Worm (Caenorhabditis elegans) whole organism, L4 larva: ENCODE data around the gene K02E10.6.

ENCODE experiments used
- F49E8.2 ChIP-seq: sonication (generic microtip); optimal IDR thresholded peaks from 2 replicates; lab custom pipeline; 2016; ENCODE audit warnings: missing compliant biosample characterization, mild to moderate bottlenecking, missing genetic modification characterization, borderline replicate concordance
- R02D3.7 ChIP-seq: fragments of 150-350 bp; sonication (generic microtip); optimal IDR thresholded peaks from 3 replicates; lab custom pipeline; 2014; ENCODE audit warnings: missing biosample characterization, missing genetic modification characterization
- Y5F2A.4 ChIP-seq: fragments of 200-800 bp; sonication (Bioruptor generic); optimal IDR thresholded peaks from 2 replicates; lab custom pipeline; 2018; ENCODE audit warnings: mild to moderate bottlenecking, missing genetic modification characterization, missing compliant biosample characterization
- Y75B8A.6 ChIP-seq: fragments of 200-800 bp; sonication (Bioruptor generic); IDR thresholded peaks from 2 replicates; pipeline ENCODE4 v1.3.6; 2022; ENCODE audit warnings: missing genetic modification reagents, missing genetic modification characterization, missing compliant biosample characterization
- aha-1 ChIP-seq: fragments of 150-350 bp; peaks from one replicate; lab custom pipeline; 2014; ENCODE audit warnings: missing biosample characterization, missing genetic modification characterization
- ceh-32 ChIP-seq: sonication (generic microtip); optimal IDR thresholded peaks from 2 replicates; lab custom pipeline; 2016; ENCODE audit warnings: mild to moderate bottlenecking, missing genetic modification characterization, missing compliant biosample characterization; ENCODE audit not compliant: poor library complexity
- ceh-82 ChIP-seq: sonication (generic microtip); optimal IDR thresholded peaks from 2 replicates; lab custom pipeline; 2017; ENCODE audit warnings: missing biosample characterization, missing genetic modification characterization
- ces-1 ChIP-seq: fragments of 150-350 bp; sonication (generic microtip); optimal IDR thresholded peaks from 4 replicates; lab custom pipeline; 2014; ENCODE audit warnings: missing biosample characterization, missing genetic modification reagents, missing genetic modification characterization
- ctbp-1 ChIP-seq: fragments of 200-800 bp; sonication (Bioruptor generic); IDR thresholded peaks from 2 replicates; pipeline ENCODE4 v1.3.6; 2022; ENCODE audit warnings: missing genetic modification reagents, missing genetic modification characterization, missing compliant biosample characterization
- daf-16 ChIP-seq, 3 experiments: sonication (generic microtip); optimal IDR thresholded peaks; 2 replicates each; lab custom pipeline; 2016 to 2017; ENCODE audit warnings: missing genetic modification characterization in 3 of 3, missing genetic modification reagents in 3 of 3, mild to moderate bottlenecking in 2 of 3, missing compliant biosample characterization in 2 of 3, missing biosample characterization in 1 of 3, moderate library complexity in 1 of 3
- dmd-6 ChIP-seq: fragments of 200-800 bp; sonication (Bioruptor generic); IDR thresholded peaks from 2 replicates; pipeline ENCODE4 v1.3.6; 2022; ENCODE audit warnings: missing genetic modification reagents, missing genetic modification characterization, missing compliant biosample characterization
- dmd-9 ChIP-seq: fragments of 200-800 bp; sonication (Bioruptor generic); IDR thresholded peaks from 2 replicates; pipeline ENCODE4 v1.3.6; 2022; ENCODE audit warnings: missing genetic modification reagents, missing genetic modification characterization, missing compliant biosample characterization
- dpl-1 ChIP-seq: fragments of 150-350 bp; optimal IDR thresholded peaks from 2 replicates; lab custom pipeline; 2014; ENCODE audit warnings: missing biosample characterization, missing genetic modification reagents, missing genetic modification characterization
- duxl-1 ChIP-seq: sonication (generic microtip); optimal IDR thresholded peaks from 2 replicates; lab custom pipeline; 2016; ENCODE audit warnings: mild to moderate bottlenecking, missing genetic modification characterization, moderate library complexity, missing compliant biosample characterization; ENCODE audit not compliant: poor library complexity
- dve-1 ChIP-seq: sonication (generic microtip); optimal IDR thresholded peaks from 2 replicates; lab custom pipeline; 2017; ENCODE audit warnings: antibody characterized with exemption, mild to moderate bottlenecking, missing genetic modification characterization, missing compliant biosample characterization; ENCODE audit not compliant: insufficient read depth
- egl-43 ChIP-seq: fragments of 200-800 bp; sonication (Bioruptor generic); IDR thresholded peaks from 2 replicates; pipeline ENCODE4 v1.3.6; 2022; ENCODE audit warnings: missing genetic modification reagents, missing genetic modification characterization, missing compliant biosample characterization
- fkh-10 ChIP-seq: fragments of 150-350 bp; optimal IDR thresholded peaks from 2 replicates; lab custom pipeline; 2014; ENCODE audit warnings: missing biosample characterization, missing genetic modification reagents, missing genetic modification characterization
- hif-1 ChIP-seq, 2 experiments: sonication (generic microtip); optimal IDR thresholded peaks; 2 replicates each; lab custom pipeline; 2016 to 2017; ENCODE audit warnings: missing compliant biosample characterization in 2 of 2, missing genetic modification characterization in 2 of 2, missing genetic modification reagents in 2 of 2, missing genotype in 2 of 2, mild to moderate bottlenecking in 1 of 2
- hmg-1.1 ChIP-seq: fragments of 200-800 bp; sonication (Bioruptor generic); IDR thresholded peaks from 2 replicates; pipeline ENCODE4 v1.3.6; 2022; ENCODE audit warnings: missing genetic modification reagents, missing genetic modification characterization, missing compliant biosample characterization
- jun-1 ChIP-seq: fragments of 150-350 bp; optimal IDR thresholded peaks from 2 replicates; lab custom pipeline; 2014; ENCODE audit warnings: missing biosample characterization, missing genetic modification reagents, missing genetic modification characterization
- lim-7 ChIP-seq: fragments of 200-800 bp; sonication (Bioruptor generic); IDR thresholded peaks from 2 replicates; pipeline ENCODE4 v1.3.6; 2022; ENCODE audit warnings: missing genetic modification characterization, missing compliant biosample characterization
- lin-13 ChIP-seq: fragments of 150-350 bp; optimal IDR thresholded peaks from 2 replicates; lab custom pipeline; 2014; ENCODE audit warnings: missing biosample characterization, missing genetic modification reagents, missing genetic modification characterization
- lin-39 ChIP-seq: fragments of 150-350 bp; optimal IDR thresholded peaks from 2 replicates; lab custom pipeline; 2014; ENCODE audit warnings: missing biosample characterization, missing genetic modification reagents, missing genetic modification characterization
- lir-3 ChIP-seq: sonication (generic microtip); optimal IDR thresholded peaks from 2 replicates; lab custom pipeline; 2016; ENCODE audit warnings: mild to moderate bottlenecking, missing genetic modification characterization, missing compliant biosample characterization
- lsy-2 ChIP-seq, 2 experiments: fragments of 150-350 bp in 1 of 2; sonication (generic microtip) in 1 of 2; optimal IDR thresholded peaks; 2 replicates each; lab custom pipeline; 2014 to 2017; ENCODE audit warnings: missing biosample characterization in 2 of 2, missing genetic modification characterization in 2 of 2
- mdl-1 ChIP-seq, 2 experiments: fragments of 150-350 bp in 1 of 2; sonication (generic microtip) in 1 of 2; optimal IDR thresholded peaks; 2 replicates each; lab custom pipeline; 2014 to 2017; ENCODE audit warnings: missing biosample characterization in 2 of 2, missing genetic modification characterization in 2 of 2
- mxl-2 ChIP-seq: fragments of 200-800 bp; sonication (Bioruptor generic); conservative IDR thresholded peaks from 2 replicates; pipeline ENCODE4 v1.3.6; 2022; ENCODE audit warnings: missing genetic modification reagents, missing genetic modification characterization, missing compliant biosample characterization
- mxl-3 ChIP-seq: fragments of 200-800 bp; sonication (Bioruptor generic); optimal IDR thresholded peaks from 2 replicates; lab custom pipeline; 2018; ENCODE audit warnings: mild to moderate bottlenecking, missing genetic modification characterization, missing compliant biosample characterization
- nhr-11 ChIP-seq: fragments of 150-350 bp; optimal IDR thresholded peaks from 2 replicates; lab custom pipeline; 2014; ENCODE audit warnings: missing biosample characterization, missing genetic modification characterization
- nhr-111 ChIP-seq: fragments of 200-800 bp; sonication (Bioruptor generic); optimal IDR thresholded peaks from 2 replicates; lab custom pipeline; 2018; ENCODE audit warnings: mild to moderate bottlenecking, missing genetic modification characterization, missing compliant biosample characterization
- nhr-25 ChIP-seq: sonication (generic microtip); optimal IDR thresholded peaks from 2 replicates; lab custom pipeline; 2017; ENCODE audit warnings: missing genetic modification characterization, mild to moderate bottlenecking, missing compliant biosample characterization, antibody characterized with exemption, moderate library complexity, borderline replicate concordance; ENCODE audit not compliant: insufficient read depth
- nhr-28 ChIP-seq: fragments of 150-350 bp; optimal IDR thresholded peaks from 2 replicates; lab custom pipeline; 2014; ENCODE audit warnings: missing biosample characterization, missing genetic modification characterization
- nhr-41 ChIP-seq: fragments of 200-800 bp; sonication (Bioruptor generic); IDR thresholded peaks from 2 replicates; pipeline ENCODE4 v1.3.6; 2022; ENCODE audit warnings: missing genetic modification reagents, missing genetic modification characterization, missing compliant biosample characterization
- nhr-42 ChIP-seq: fragments of 200-800 bp; sonication (Bioruptor generic); IDR thresholded peaks from 2 replicates; pipeline ENCODE4 v1.3.6; 2022; ENCODE audit warnings: missing genetic modification characterization, missing compliant biosample characterization
- pha-4 ChIP-seq, 2 experiments: fragments of 150-350 bp in 1 of 2; fragments of 200-800 bp in 1 of 2; sonication (Bioruptor generic) in 1 of 2; IDR thresholded peaks in 1 of 2; optimal IDR thresholded peaks in 1 of 2; 2 replicates each; pipeline versions ENCODE4 v1.3.6 to Lab custom; 2014 to 2022; ENCODE audit warnings: missing genetic modification characterization in 2 of 2, missing genetic modification reagents in 2 of 2, missing biosample characterization in 1 of 2, missing compliant biosample characterization in 1 of 2
- php-3 ChIP-seq: fragments of 200-800 bp; sonication (Bioruptor generic); IDR thresholded peaks from 2 replicates; pipeline ENCODE4 v1.3.6; 2022; ENCODE audit warnings: missing genetic modification reagents, missing genetic modification characterization, missing compliant biosample characterization
- rbr-2 ChIP-seq: sonication (generic microtip); optimal IDR thresholded peaks from 2 replicates; lab custom pipeline; 2016; ENCODE audit warnings: missing genotype, missing genetic modification characterization, missing compliant biosample characterization
- saeg-2 ChIP-seq: fragments of 200-800 bp; sonication (Bioruptor generic); IDR thresholded peaks from 2 replicates; pipeline ENCODE4 v1.3.6; 2022; ENCODE audit warnings: missing genetic modification reagents, missing genetic modification characterization, missing compliant biosample characterization
- set-16 ChIP-seq: fragments of 200-800 bp; sonication (Bioruptor generic); IDR thresholded peaks from 2 replicates; pipeline ENCODE4 v1.3.6; 2022; ENCODE audit warnings: missing genetic modification reagents, missing genetic modification characterization, missing compliant biosample characterization
- skn-1 ChIP-seq: fragments of 150-350 bp; optimal IDR thresholded peaks from 2 replicates; lab custom pipeline; 2014; ENCODE audit warnings: missing biosample characterization, missing genetic modification characterization
- snpc-1.2 ChIP-seq: fragments of 200-800 bp; sonication (Bioruptor generic); IDR thresholded peaks from 2 replicates; pipeline ENCODE4 v1.3.6; 2022; ENCODE audit warnings: missing genetic modification reagents, missing genetic modification characterization, missing compliant biosample characterization
- tra-1 ChIP-seq: fragments of 200-800 bp; sonication (Bioruptor generic); IDR thresholded peaks from 2 replicates; pipeline ENCODE4 v1.3.6; 2022; ENCODE audit warnings: missing genetic modification reagents, missing genetic modification characterization, missing compliant biosample characterization
- unc-130 ChIP-seq: sonication (generic microtip); optimal IDR thresholded peaks from 2 replicates; lab custom pipeline; 2016; ENCODE audit warnings: missing genetic modification reagents, missing genetic modification characterization, missing compliant biosample characterization
- unc-62 ChIP-seq, 3 experiments: fragments of 150-350 bp in 1 of 3; sonication (generic microtip); optimal IDR thresholded peaks in 2 of 3; peaks in 1 of 3; 1 replicate in 1 of 3; 2 replicates in 2 of 3; lab custom pipeline; 2014 to 2017; ENCODE audit warnings: missing biosample characterization in 3 of 3, missing genetic modification characterization in 3 of 3, missing genetic modification reagents in 3 of 3, missing genotype in 1 of 3
- zfp-3 ChIP-seq: fragments of 200-800 bp; sonication (Bioruptor generic); conservative IDR thresholded peaks from 2 replicates; pipeline ENCODE4 v1.3.6; 2022; ENCODE audit warnings: missing genetic modification reagents, missing genetic modification characterization, missing compliant biosample characterization
- zip-2 ChIP-seq: fragments of 150-350 bp; optimal IDR thresholded peaks from 2 replicates; lab custom pipeline; 2014; ENCODE audit warnings: missing biosample characterization, missing genetic modification characterization

K02E10.6 gene

DNA sequence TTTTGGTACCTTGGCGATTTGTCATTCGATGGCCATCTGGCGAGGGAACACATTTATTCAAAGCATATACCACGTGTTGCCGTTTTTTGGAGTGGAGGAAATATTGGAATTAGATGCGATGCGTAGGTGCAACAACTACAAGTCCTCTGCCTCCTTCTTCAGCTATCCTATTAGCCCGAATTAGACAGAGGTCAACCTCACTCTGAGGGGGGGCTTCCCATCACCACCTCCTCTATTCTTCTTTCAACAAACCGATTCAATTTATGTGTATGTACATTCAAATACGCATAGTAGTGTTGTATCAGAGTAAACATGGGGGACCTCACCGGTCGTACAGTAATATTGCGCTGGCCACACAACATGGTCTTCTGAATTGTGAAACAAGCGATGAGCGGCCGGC, 15.2 kb upstream of the K02E10.6 start:
- TF ChIP-seq egl-43 (GFP tag; lab: Robert Waterston, UW) (0 out of 2 replicates have a peak, but pooled peaks have one; percentile 41), lin-39 (tag; lab: Kevin White, UChicago) (no peak), lin-13 (GFP tag; lab: Kevin White, UChicago) (no peak), aha-1 (peak; percentile 86), dpl-1 (GFP tag; lab: Kevin White, UChicago) (no peak), nhr-42 (GFP tag; lab: Robert Waterston, UW) (no peak), ceh-82 (tag; lab: Kevin White, UChicago) (no peak), tra-1 (GFP tag; lab: Robert Waterston, UW) (no peak), ces-1 (GFP tag; lab: Kevin White, UChicago) (no peak), pha-4 (GFP tag; IDR thresholded peaks at IDR 0.05; lab: Robert Waterston, UW) (no peak), pha-4 (tag; optimal IDR thresholded peaks at IDR 0.05; lab: Kevin White, UChicago) (peak; percentile 45)
- TF ChIP-seq, all 104 proteins: peak for 3

ce11 chrX:2495865-2496314, 13.3 kb upstream of the K02E10.6 start, which contains the start of gene rabr-1:
Gene rabr-1 (plus strand): TSS chrX:2496180.
- TF ChIP-seq zip-2 (tag; lab: Kevin White, UChicago) = no peak
- TF ChIP-seq Y5F2A.4 = no peak
- no peak for TF ChIP-seq fkh-10 (GFP tag; lab: Kevin White, UChicago)
- TF ChIP-seq set-16 (GFP tag; lab: Robert Waterston, UW) = no peak; the same call in 1 of the 2 replicates
- TF ChIP-seq dmd-9 (GFP tag; lab: Robert Waterston, UW) = no peak
- no peak for TF ChIP-seq lim-7
- 0 out of 2 replicates have a peak, but pooled peaks have one; percentile 48 for TF ChIP-seq nhr-41 (GFP tag; lab: Robert Waterston, UW)
- no peak for TF ChIP-seq unc-130 (GFP tag; lab: Kevin White, UChicago)
- peak; percentile 33; the same call in 1 of the 2 replicates for TF ChIP-seq pha-4 (GFP tag; IDR thresholded peaks at IDR 0.05; lab: Robert Waterston, UW)
- TF ChIP-seq pha-4 (tag; optimal IDR thresholded peaks at IDR 0.05; lab: Kevin White, UChicago) = no peak
- TF ChIP-seq unc-62 (GFP tag; optimal IDR thresholded peaks at IDR 0.05 in 1 of 2; lab: Kevin White, UChicago) = peak in 1 of 2 experiments; percentile 98
- no peak for TF ChIP-seq unc-62 (tag; optimal IDR thresholded peaks at IDR 0.05; lab: Kevin White, UChicago)
- TF ChIP-seq lin-13 (GFP tag; lab: Kevin White, UChicago) = no peak
- no peak for TF ChIP-seq mxl-2 (GFP tag; lab: Robert Waterston, UW)
- TF ChIP-seq rbr-2 (tag; lab: Kevin White, UChicago) = peak; percentile 8
- TF ChIP-seq nhr-11 (tag; lab: Kevin White, UChicago) = peak; percentile 30
- peak; percentile 13 for TF ChIP-seq duxl-1
- TF ChIP-seq snpc-1.2 = no peak
- TF ChIP-seq zfp-3 = no peak
- no peak for TF ChIP-seq lsy-2 (tag; optimal IDR thresholded peaks at IDR 0.05; lab: Kevin White, UChicago)
- peak; percentile 59 for TF ChIP-seq mxl-3 (GFP tag; lab: Kevin White, UChicago)
- TF ChIP-seq dve-1 (tag; lab: Kevin White, UChicago) = peak; percentile 42
- TF ChIP-seq daf-16 (GFP tag; optimal IDR thresholded peaks at IDR 0.05; lab: Kevin White, UChicago) = no peak
- peak; percentile 8 for TF ChIP-seq daf-16 (tag; optimal IDR thresholded peaks at IDR 0.05; lab: Kevin White, UChicago)
- peak; percentile 64; the same call in 1 of the 2 replicates for TF ChIP-seq ctbp-1 (GFP tag; lab: Robert Waterston, UW)
- no peak for TF ChIP-seq nhr-111 (GFP tag; lab: Kevin White, UChicago)
- peak; percentile 36 for TF ChIP-seq nhr-25
- no peak for TF ChIP-seq php-3 (GFP tag; lab: Robert Waterston, UW)
- peak in 1 of 2 experiments; percentile 31 for TF ChIP-seq mdl-1 (tag; optimal IDR thresholded peaks at IDR 0.05; lab: Kevin White, UChicago)
- TF ChIP-seq skn-1 = no peak
- TF ChIP-seq Y75B8A.6 (GFP tag; lab: Robert Waterston, UW) = no peak
- TF ChIP-seq hmg-1.1 (GFP tag; lab: Robert Waterston, UW) = peak; percentile 54; the same call in 1 of the 2 replicates
- TF ChIP-seq lir-3 (tag; lab: Kevin White, UChicago) = no peak
- TF ChIP-seq ceh-32 (tag; lab: Kevin White, UChicago) = no peak
- no peak for TF ChIP-seq F49E8.2 (tag; lab: Kevin White, UChicago)
- peak; percentile 82 for TF ChIP-seq nhr-28
- TF ChIP-seq jun-1 (tag; lab: Kevin White, UChicago) = no peak
- no peak for TF ChIP-seq hif-1 (tag; optimal IDR thresholded peaks at IDR 0.05; lab: Kevin White, UChicago)
- no peak for TF ChIP-seq R02D3.7 (tag; lab: Kevin White, UChicago)
- no peak for TF ChIP-seq saeg-2 (GFP tag; lab: Robert Waterston, UW)
- peak; percentile 38; the same call in 1 of the 2 replicates for TF ChIP-seq dmd-6 (GFP tag; lab: Robert Waterston, UW)
